Fruit fly (Drosophila melanogaster) whole organism, embryonic: ENCODE results near the gene CG10383.
A peak's percentile ranks its signal among the peaks of the same experiment; 100 is the strongest.

Experiments
- CG11247 ChIP-seq: fragments of 200-800 bp; sonication (Bioruptor generic); IDR thresholded peaks from 2 replicates; pipeline ENCODE4 v1.3.6; 2022; ENCODE audit warnings: missing biosample characterization, missing genetic modification characterization
- CG11723 ChIP-seq: fragments of 200-800 bp; sonication (Bioruptor generic); optimal IDR thresholded peaks from 2 replicates; lab custom pipeline; 2017; ENCODE audit warnings: missing biosample characterization, mild to moderate bottlenecking, missing genetic modification characterization
- CG1647 ChIP-seq: fragments of 200-800 bp; sonication (Bioruptor generic); optimal IDR thresholded peaks from 3 replicates; lab custom pipeline; 2016; ENCODE audit warnings: missing biosample characterization, missing genetic modification characterization
- CG17328 ChIP-seq: fragments of 200-800 bp; sonication (Bioruptor generic); IDR thresholded peaks from 2 replicates; pipeline ENCODE4 v1.3.6; 2022; ENCODE audit warnings: missing biosample characterization, missing genetic modification characterization
- CG17612 ChIP-seq: fragments of 200-800 bp; sonication (Bioruptor generic); IDR thresholded peaks from 2 replicates; pipeline ENCODE4 v1.3.6; 2022; ENCODE audit warnings: missing biosample characterization, missing genetic modification characterization
- CG2116 ChIP-seq: fragments of 200-800 bp; sonication (Bioruptor generic); optimal IDR thresholded peaks from 3 replicates; lab custom pipeline; 2018; ENCODE audit warnings: missing biosample characterization, mild to moderate bottlenecking, missing genetic modification characterization
- CG2889 ChIP-seq: fragments of 200-800 bp; sonication (Bioruptor generic); IDR thresholded peaks from 3 replicates; pipeline ENCODE4 v1.3.6; 2022; ENCODE audit warnings: missing biosample characterization, missing genetic modification characterization
- CG30020 ChIP-seq: fragments of 200-800 bp; optimal IDR thresholded peaks from 2 replicates; lab custom pipeline; 2019; ENCODE audit warnings: missing biosample characterization, mild to moderate bottlenecking, missing genetic modification characterization, moderate library complexity
- CG31224 ChIP-seq: fragments of 200-800 bp; sonication (Bioruptor generic); IDR thresholded peaks from 2 replicates; pipeline ENCODE4 v1.3.6; 2022; ENCODE audit warnings: missing biosample characterization, missing genetic modification characterization
- CG3847 ChIP-seq: fragments of 200-800 bp; sonication (Bioruptor generic); IDR thresholded peaks from 2 replicates; pipeline ENCODE4 v1.3.6; 2022; ENCODE audit warnings: missing biosample characterization, missing genetic modification characterization
- CG4617 ChIP-seq: fragments of 200-800 bp; sonication (Bioruptor generic); optimal IDR thresholded peaks from 3 replicates; lab custom pipeline; 2016; ENCODE audit warnings: missing biosample characterization, missing genetic modification characterization, borderline replicate concordance
- CG6689 ChIP-seq: fragments of 200-800 bp; sonication (Bioruptor generic); IDR thresholded peaks from 2 replicates; pipeline ENCODE4 v1.3.6; 2022; ENCODE audit warnings: missing biosample characterization, missing genetic modification characterization
- CG6791 ChIP-seq: fragments of 200-800 bp; sonication (Bioruptor generic); IDR thresholded peaks from 3 replicates; pipeline ENCODE4 v1.3.6; 2022; ENCODE audit warnings: missing biosample characterization, missing genetic modification characterization; ENCODE audit not compliant: partially characterized antibody
- CG7963 ChIP-seq: fragments of 200-800 bp; sonication (Bioruptor generic); IDR thresholded peaks from 3 replicates; pipeline ENCODE4 v1.3.6; 2022; ENCODE audit warnings: missing biosample characterization, missing genetic modification characterization; ENCODE audit not compliant: partially characterized antibody
- CG8765 ChIP-seq: fragments of 200-800 bp; sonication (Bioruptor generic); IDR thresholded peaks from 2 replicates; pipeline ENCODE4 v1.3.6; 2022; ENCODE audit warnings: missing biosample characterization, missing genetic modification characterization
- CG9817 ChIP-seq: fragments of 200-800 bp; sonication (Bioruptor generic); optimal IDR thresholded peaks from 2 replicates; lab custom pipeline; 2018; ENCODE audit warnings: missing biosample characterization, mild to moderate bottlenecking, missing genetic modification characterization, moderate library complexity
- E2f2 ChIP-seq: fragments of 200-800 bp; sonication (Bioruptor generic); IDR thresholded peaks from 2 replicates; pipeline ENCODE4 v1.3.6; 2022; ENCODE audit warnings: missing biosample characterization, missing genetic modification characterization
- Ets65A ChIP-seq: fragments of 200-800 bp; sonication (Bioruptor generic); peaks from one replicate; lab custom pipeline; 2016; ENCODE audit warnings: missing biosample characterization, missing genetic modification characterization
- HLH4C ChIP-seq: fragments of 200-800 bp; sonication (Bioruptor generic); IDR thresholded peaks from 3 replicates; pipeline ENCODE4 v1.3.6; 2022; ENCODE audit warnings: missing biosample characterization, missing genetic modification characterization; ENCODE audit not compliant: partially characterized antibody
- Hey ChIP-seq: fragments of 200-800 bp; sonication (Bioruptor generic); optimal IDR thresholded peaks from 3 replicates; lab custom pipeline; 2018; ENCODE audit warnings: missing biosample characterization, mild to moderate bottlenecking, missing genetic modification characterization
- MBD-R2 ChIP-seq: fragments of 200-800 bp; sonication (Bioruptor generic); IDR thresholded peaks from 2 replicates; pipeline ENCODE4 v1.3.6; 2022; ENCODE audit warnings: missing biosample characterization, missing genetic modification characterization
- MESR4 ChIP-seq: fragments of 200-800 bp; sonication (Bioruptor generic); optimal IDR thresholded peaks from 2 replicates; lab custom pipeline; 2018; ENCODE audit warnings: missing biosample characterization, mild to moderate bottlenecking, missing genetic modification characterization, moderate library complexity
- Max ChIP-seq: fragments of 200-800 bp; sonication (Bioruptor generic); optimal IDR thresholded peaks from 2 replicates; lab custom pipeline; 2016; ENCODE audit warnings: missing biosample characterization, mild to moderate bottlenecking, missing genetic modification characterization
- Med ChIP-seq: fragments of 200-800 bp; sonication (Bioruptor generic); peaks from one replicate; lab custom pipeline; 2016; ENCODE audit warnings: missing biosample characterization, missing genetic modification characterization, mild to moderate bottlenecking, inconsistent platforms, moderate library complexity
- Mes4 ChIP-seq: fragments of 200-800 bp; sonication (Bioruptor generic); optimal IDR thresholded peaks from 2 replicates; lab custom pipeline; 2016; ENCODE audit warnings: missing biosample characterization, missing genetic modification characterization
- Myb ChIP-seq: fragments of 200-800 bp; sonication (Bioruptor generic); optimal IDR thresholded peaks from 2 replicates; lab custom pipeline; 2016; ENCODE audit warnings: missing biosample characterization, missing genetic modification characterization
- Nf-YB ChIP-seq: fragments of 200-800 bp; sonication (Bioruptor generic); optimal IDR thresholded peaks from 3 replicates; lab custom pipeline; 2019; ENCODE audit warnings: missing biosample characterization, mild to moderate bottlenecking, missing genetic modification characterization, moderate library complexity
- Ravus ChIP-seq: fragments of 200-800 bp; sonication (Bioruptor generic); IDR thresholded peaks from 2 replicates; pipeline ENCODE4 v1.3.6; 2022; ENCODE audit warnings: missing biosample characterization, missing genetic modification characterization
- Tbp ChIP-seq: fragments of >200 bp; optimal IDR thresholded peaks from 2 replicates; lab custom pipeline; 2018; ENCODE audit warnings: missing biosample characterization, missing genetic modification characterization
- Usf ChIP-seq: fragments of 200-800 bp; sonication (Bioruptor generic); optimal IDR thresholded peaks from 2 replicates; lab custom pipeline; 2017; ENCODE audit warnings: missing genotype, missing biosample characterization, missing genetic modification characterization
- bowl ChIP-seq: fragments of 200-800 bp; sonication (Bioruptor generic); IDR thresholded peaks from 2 replicates; pipeline ENCODE4 v1.3.6; 2022; ENCODE audit warnings: missing biosample characterization, missing genetic modification characterization
- cato ChIP-seq: fragments of 200-800 bp; sonication (Bioruptor generic); optimal IDR thresholded peaks from 2 replicates; lab custom pipeline; 2016; ENCODE audit warnings: missing biosample characterization, missing genetic modification characterization, borderline replicate concordance
- chn ChIP-seq: fragments of 200-800 bp; sonication (Bioruptor generic); optimal IDR thresholded peaks from 2 replicates; lab custom pipeline; 2016; ENCODE audit warnings: missing biosample characterization, missing genetic modification characterization
- cwo ChIP-seq: fragments of 200-800 bp; sonication (Bioruptor generic); optimal IDR thresholded peaks from 3 replicates; lab custom pipeline; 2017; ENCODE audit warnings: missing biosample characterization, missing genetic modification characterization, mild to moderate bottlenecking, moderate library complexity, missing genetic modification reagents
- danr ChIP-seq: fragments of 200-800 bp; sonication (Bioruptor generic); IDR thresholded peaks from 2 replicates; pipeline ENCODE4 v1.3.6; 2022; ENCODE audit warnings: missing biosample characterization, missing genetic modification characterization
- dm ChIP-seq: fragments of 200-800 bp; sonication (Bioruptor generic); optimal IDR thresholded peaks from 3 replicates; lab custom pipeline; 2016; ENCODE audit warnings: missing biosample characterization, missing genetic modification characterization
- dmrt99B ChIP-seq: fragments of 200-800 bp; sonication (Bioruptor generic); optimal IDR thresholded peaks from 2 replicates; lab custom pipeline; 2018; ENCODE audit warnings: missing biosample characterization, mild to moderate bottlenecking, missing genetic modification characterization, moderate library complexity
- emc ChIP-seq: fragments of 200-800 bp; sonication (Bioruptor generic); optimal IDR thresholded peaks from 2 replicates; lab custom pipeline; 2016; ENCODE audit warnings: missing biosample characterization, missing genetic modification characterization
- esg ChIP-seq: fragments of 200-800 bp; sonication (Bioruptor generic); conservative IDR thresholded peaks from 2 replicates; pipeline ENCODE4 v1.3.6; 2022; ENCODE audit warnings: missing biosample characterization, missing genetic modification characterization
- grau ChIP-seq: fragments of 200-800 bp; optimal IDR thresholded peaks from 3 replicates; lab custom pipeline; 2019; ENCODE audit warnings: missing biosample characterization, mild to moderate bottlenecking, missing genetic modification characterization, moderate library complexity
- gsb-n ChIP-seq: fragments of 200-800 bp; sonication (Bioruptor generic); optimal IDR thresholded peaks from 3 replicates; lab custom pipeline; 2018; ENCODE audit warnings: missing biosample characterization, mild to moderate bottlenecking, missing genetic modification characterization
- ham ChIP-seq: fragments of 200-800 bp; sonication (Bioruptor generic); IDR thresholded peaks from 2 replicates; pipeline ENCODE4 v1.3.6; 2022; ENCODE audit warnings: missing biosample characterization, missing genetic modification characterization
- hbn ChIP-seq: fragments of 200-800 bp; sonication (Bioruptor generic); IDR thresholded peaks from 2 replicates; pipeline ENCODE4 v1.3.6; 2022; ENCODE audit warnings: missing biosample characterization, missing genetic modification characterization; ENCODE audit not compliant: partially characterized antibody
- ken ChIP-seq: fragments of 200-800 bp; sonication (Bioruptor generic); IDR thresholded peaks from 3 replicates; pipeline ENCODE4 v1.3.6; 2022; ENCODE audit warnings: missing biosample characterization, missing genetic modification characterization
- lbe ChIP-seq: fragments of 200-800 bp; sonication (Bioruptor generic); optimal IDR thresholded peaks from 2 replicates; lab custom pipeline; 2016; ENCODE audit warnings: missing biosample characterization, mild to moderate bottlenecking, missing genetic modification characterization
- odd ChIP-seq: fragments of 200-800 bp; sonication (Bioruptor generic); optimal IDR thresholded peaks from 2 replicates; lab custom pipeline; 2017; ENCODE audit warnings: missing biosample characterization, mild to moderate bottlenecking, missing genetic modification characterization
- phol ChIP-seq: fragments of 200-800 bp; sonication (Bioruptor generic); optimal IDR thresholded peaks from 3 replicates; lab custom pipeline; 2018; ENCODE audit warnings: missing biosample characterization, mild to moderate bottlenecking, missing genetic modification characterization, moderate library complexity
- pzg ChIP-seq: fragments of 200-800 bp; sonication (Bioruptor generic); optimal IDR thresholded peaks from 3 replicates; lab custom pipeline; 2018; ENCODE audit warnings: missing biosample characterization, mild to moderate bottlenecking, missing genetic modification characterization, moderate library complexity
- shn ChIP-seq: fragments of 200-800 bp; sonication (Bioruptor generic); optimal IDR thresholded peaks from 3 replicates; lab custom pipeline; 2016; ENCODE audit warnings: missing biosample characterization, missing genetic modification characterization
- slou ChIP-seq: fragments of 200-800 bp; sonication (Bioruptor generic); optimal IDR thresholded peaks from 3 replicates; lab custom pipeline; 2016; ENCODE audit warnings: missing biosample characterization, missing genetic modification characterization
- tio ChIP-seq: fragments of 200-800 bp; sonication (Bioruptor generic); optimal IDR thresholded peaks from 2 replicates; lab custom pipeline; 2017; ENCODE audit warnings: missing biosample characterization, missing genetic modification characterization, inconsistent platforms
- tup ChIP-seq: fragments of 200-800 bp; sonication (Bioruptor generic); optimal IDR thresholded peaks from 2 replicates; lab custom pipeline; 2016; ENCODE audit warnings: missing biosample characterization, mild to moderate bottlenecking, missing genetic modification characterization, moderate library complexity

Gene CG10383

dm6 chr2L:18698559-18699130, 3.2 kb upstream of the CG10383 start, which contains the start of gene CG10341 (continued):
- TF ChIP-seq CG6689 (GFP tag; lab: Robert Waterston, UW) (no peak), danr (GFP tag; lab: Robert Waterston, UW) (no peak), CG7963 (GFP tag; lab: Robert Waterston, UW) (no peak), CG11723 (no peak), Tbp (no peak), cato (no peak), hbn (no peak), slou (no peak), CG30020 (tag; lab: Kevin White, UChicago) (no peak), Myb (no peak), bowl (no peak), Hey (tag; lab: Kevin White, UChicago) (peak; percentile 29), ham (GFP tag; lab: Robert Waterston, UW) (no peak), MBD-R2 (GFP tag; lab: Robert Waterston, UW) (peak; percentile 73), odd (GFP tag; lab: Kevin White, UChicago) (no peak), MESR4 (GFP tag; lab: Kevin White, UChicago) (peak; percentile 83), HLH4C (GFP tag; lab: Robert Waterston, UW) (no peak), CG11247 (GFP tag; lab: Robert Waterston, UW) (no peak), Med (GFP tag; lab: Kevin White, UChicago) (peak; percentile 22), Nf-YB (GFP tag; lab: Kevin White, UChicago) (no peak), CG6791 (no peak), chn (GFP tag; lab: Kevin White, UChicago) (no peak), pzg (GFP tag; lab: Kevin White, UChicago) (peak; percentile 49), CG17612 (GFP tag; lab: Robert Waterston, UW) (no peak), CG17328 (no peak), esg (GFP tag; lab: Robert Waterston, UW) (no peak), tio (GFP tag; lab: Kevin White, UChicago) (no peak), phol (peak; percentile 12), dmrt99B (no peak), CG8765 (GFP tag; lab: Robert Waterston, UW) (no peak), E2f2 (GFP tag; lab: Robert Waterston, UW) (peak; percentile 88), Ets65A (GFP tag; lab: Kevin White, UChicago) (no peak), tup (GFP tag; lab: Kevin White, UChicago) (no peak), CG2116 (GFP tag; lab: Kevin White, UChicago) (peak; percentile 9), cwo (peak; percentile 98), Max (GFP tag; lab: Kevin White, UChicago) (peak; percentile 84), lbe (GFP tag; lab: Kevin White, UChicago) (peak; percentile 20), CG31224 (GFP tag; lab: Robert Waterston, UW) (no peak), Mes4 (GFP tag; lab: Kevin White, UChicago) (no peak), Usf (GFP tag; lab: Kevin White, UChicago) (no peak), ken (GFP tag; lab: Robert Waterston, UW) (no peak), CG4617 (GFP tag; lab: Kevin White, UChicago) (peak; percentile 34), shn (no peak), CG1647 (GFP tag; lab: Kevin White, UChicago) (no peak), CG9817 (tag; lab: Kevin White, UChicago) (no peak), CG3847 (no peak), grau (peak; percentile 7), dm (GFP tag; lab: Kevin White, UChicago) (peak; percentile 95), gsb-n (tag; lab: Kevin White, UChicago) (no peak), CG2889 (no peak), emc (no peak), Ravus (no peak)
